Worm (Caenorhabditis elegans) whole organism, late embryonic: ENCODE measurements around the gene C26B9.6.

Source experiments
- C08G9.2 ChIP-seq: sonication (generic microtip); optimal IDR thresholded peaks from 2 replicates; lab custom pipeline; 2016; ENCODE audit warnings: mild to moderate bottlenecking, missing genetic modification characterization, moderate library complexity, missing compliant biosample characterization
- ama-1 ChIP-seq: fragments of 150-350 bp; optimal IDR thresholded peaks from 2 replicates; lab custom pipeline; 2014
- elt-2 ChIP-seq: sonication (generic microtip); optimal IDR thresholded peaks from 2 replicates; lab custom pipeline; 2016; ENCODE audit warnings: missing genetic modification reagents, missing genetic modification characterization, missing compliant biosample characterization
- fkh-10 ChIP-seq: fragments of 150-350 bp; optimal IDR thresholded peaks from 2 replicates; lab custom pipeline; 2014; ENCODE audit warnings: missing biosample characterization, missing genetic modification reagents, missing genetic modification characterization
- lin-11 ChIP-seq: fragments of 200-800 bp; sonication (Bioruptor generic); optimal IDR thresholded peaks from 2 replicates; lab custom pipeline; 2018; ENCODE audit warnings: mild to moderate bottlenecking, missing genetic modification characterization, missing compliant biosample characterization
- ref-2 ChIP-seq: sonication (generic microtip); optimal IDR thresholded peaks from 2 replicates; lab custom pipeline; 2016; ENCODE audit warnings: missing genetic modification characterization, missing compliant biosample characterization
- sox-2 ChIP-seq: fragments of 200-800 bp; sonication (Bioruptor generic); IDR thresholded peaks from 2 replicates; pipeline ENCODE4 v1.3.6; 2022; ENCODE audit warnings: missing genetic modification reagents, missing genetic modification characterization, missing compliant biosample characterization
- sox-4 ChIP-seq: sonication (generic microtip); optimal IDR thresholded peaks from 2 replicates; lab custom pipeline; 2017; ENCODE audit warnings: mild to moderate bottlenecking, missing genetic modification characterization, inconsistent platforms, missing compliant biosample characterization
- tbx-2 ChIP-seq: sonication (generic microtip); optimal IDR thresholded peaks from 2 replicates; lab custom pipeline; 2016; ENCODE audit warnings: missing genetic modification characterization, missing compliant biosample characterization
- ttx-3 ChIP-seq: sonication (generic microtip); optimal IDR thresholded peaks from 2 replicates; lab custom pipeline; 2016; ENCODE audit warnings: missing genetic modification reagents, missing genetic modification characterization, missing compliant biosample characterization

DNA sequence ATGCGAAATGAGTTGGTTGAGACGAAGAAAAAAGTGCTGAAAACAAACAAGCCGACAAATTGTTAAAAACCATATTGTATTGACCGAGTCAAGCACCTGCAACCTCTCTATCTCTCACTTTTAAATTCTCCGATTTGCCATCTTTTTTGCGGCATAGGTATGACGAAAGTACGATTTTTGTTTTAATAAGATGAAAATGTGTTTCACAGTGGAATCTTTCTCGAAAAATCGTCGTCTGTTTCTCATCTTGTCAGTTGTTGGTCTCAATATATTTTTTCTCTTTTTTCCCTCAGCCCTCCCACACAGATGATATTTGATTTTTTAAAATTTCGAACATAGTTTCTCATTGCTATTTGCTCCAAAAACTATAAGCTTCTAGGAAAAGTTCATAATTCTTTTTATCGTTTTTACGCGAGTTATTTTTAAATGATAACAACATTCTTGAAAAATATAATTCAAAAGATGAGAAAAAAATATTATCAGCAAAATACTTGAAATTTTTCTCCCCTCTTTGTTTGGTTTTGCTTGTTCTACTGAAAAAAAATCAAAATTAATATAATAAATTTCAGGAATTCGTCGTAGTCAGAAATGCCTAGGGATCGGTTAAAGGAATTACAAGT, 13.4 kb upstream of the C26B9.6 start, which contains the start of gene syx-3:
- TF ChIP-seq ref-2 (tag; lab: Kevin White, UChicago) (no peak), ttx-3 (tag; lab: Kevin White, UChicago) (no peak), fkh-10 (GFP tag; lab: Kevin White, UChicago) (no peak), elt-2 (tag; lab: Kevin White, UChicago) (no peak), C08G9.2 (no peak), sox-4 (no peak), ama-1 (lab: Kevin White, UChicago) (no peak), lin-11 (tag; lab: Kevin White, UChicago) (no peak), sox-2 (GFP tag; lab: Robert Waterston, UW) (no peak), tbx-2 (tag; lab: Kevin White, UChicago) (no peak)
